Worm (Caenorhabditis elegans) whole organism, L2 larva: ENCODE results near the gene npr-7.
A peak's percentile ranks its signal among the peaks of the same experiment; 100 is the strongest.

Experiments used
- F13H6.1 ChIP-seq: sonication (generic microtip); optimal IDR thresholded peaks from 2 replicates; lab custom pipeline; 2016; ENCODE audit warnings: missing genetic modification characterization, missing compliant biosample characterization
- R02D3.7 ChIP-seq: fragments of 150-350 bp; optimal IDR thresholded peaks from 2 replicates; lab custom pipeline; 2014; ENCODE audit warnings: missing biosample characterization, missing genetic modification characterization
- Y55F3AM.14 ChIP-seq: fragments of 200-800 bp; sonication (Bioruptor generic); optimal IDR thresholded peaks from 2 replicates; lab custom pipeline; 2018; ENCODE audit warnings: mild to moderate bottlenecking, missing genetic modification characterization, missing compliant biosample characterization
- alr-1 ChIP-seq: fragments of 150-350 bp; optimal IDR thresholded peaks from 2 replicates; lab custom pipeline; 2014; ENCODE audit warnings: missing biosample characterization, missing genetic modification characterization
- ceh-16 ChIP-seq: fragments of 150-350 bp; optimal IDR thresholded peaks from 2 replicates; lab custom pipeline; 2014; ENCODE audit warnings: missing biosample characterization, missing genetic modification characterization
- crh-2 ChIP-seq: sonication (generic microtip); optimal IDR thresholded peaks from 2 replicates; lab custom pipeline; 2017; ENCODE audit warnings: missing biosample characterization, missing genetic modification characterization
- dmd-4 ChIP-seq: sonication (generic microtip); optimal IDR thresholded peaks from 2 replicates; lab custom pipeline; 2017; ENCODE audit warnings: missing biosample characterization, missing genetic modification characterization
- fos-1 ChIP-seq: fragments of 150-350 bp; optimal IDR thresholded peaks from 2 replicates; lab custom pipeline; 2014; ENCODE audit warnings: missing biosample characterization, missing genetic modification characterization
- lin-11 ChIP-seq: fragments of 150-350 bp; sonication (generic microtip); optimal IDR thresholded peaks from 2 replicates; lab custom pipeline; 2014; ENCODE audit warnings: missing biosample characterization, missing genetic modification characterization, inconsistent platforms, mixed read lengths
- lin-13 ChIP-seq: fragments of 150-350 bp; optimal IDR thresholded peaks from 2 replicates; lab custom pipeline; 2014; ENCODE audit warnings: missing biosample characterization, missing genetic modification reagents, missing genetic modification characterization
- lsy-2 ChIP-seq, 2 experiments: fragments of 150-350 bp in 1 of 2; sonication (generic microtip) in 1 of 2; optimal IDR thresholded peaks; 2 replicates each; lab custom pipeline; 2014 to 2017; ENCODE audit warnings: missing biosample characterization in 2 of 2, missing genetic modification characterization in 2 of 2
- mab-5 ChIP-seq: fragments of 150-350 bp; optimal IDR thresholded peaks from 2 replicates; lab custom pipeline; 2014; ENCODE audit warnings: missing biosample characterization, missing genetic modification characterization
- mbf-1 ChIP-seq: sonication (generic microtip); optimal IDR thresholded peaks from 2 replicates; lab custom pipeline; 2017; ENCODE audit warnings: missing biosample characterization, missing genetic modification characterization
- mdl-1 ChIP-seq, 2 experiments: fragments of 150-350 bp in 1 of 2; sonication (generic microtip) in 1 of 2; optimal IDR thresholded peaks; 2 replicates each; lab custom pipeline; 2017; ENCODE audit warnings: missing biosample characterization in 2 of 2, missing genetic modification characterization in 2 of 2
- nhr-10 ChIP-seq: sonication (generic microtip); optimal IDR thresholded peaks from 2 replicates; lab custom pipeline; 2017; ENCODE audit warnings: missing biosample characterization, missing genetic modification characterization
- nhr-11 ChIP-seq: fragments of 150-350 bp; optimal IDR thresholded peaks from 2 replicates; lab custom pipeline; 2014; ENCODE audit warnings: missing biosample characterization, missing genetic modification characterization
- nhr-12 ChIP-seq: fragments of 150-350 bp; optimal IDR thresholded peaks from 2 replicates; lab custom pipeline; 2014; ENCODE audit warnings: missing biosample characterization, missing genetic modification characterization
- nhr-129 ChIP-seq: fragments of 150-350 bp; optimal IDR thresholded peaks from 2 replicates; lab custom pipeline; 2014; ENCODE audit warnings: missing biosample characterization, missing genetic modification characterization
- nhr-21 ChIP-seq: fragments of 150-350 bp; optimal IDR thresholded peaks from 2 replicates; lab custom pipeline; 2014; ENCODE audit warnings: missing biosample characterization, missing genetic modification characterization
- nhr-23 ChIP-seq: fragments of 150-350 bp; optimal IDR thresholded peaks from 2 replicates; lab custom pipeline; 2014; ENCODE audit warnings: missing biosample characterization, missing genetic modification reagents, missing genetic modification characterization
- nhr-237 ChIP-seq: fragments of 150-350 bp; optimal IDR thresholded peaks from 2 replicates; lab custom pipeline; 2014; ENCODE audit warnings: missing biosample characterization, missing genetic modification characterization
- nhr-25 ChIP-seq: fragments of 150-350 bp; sonication (generic microtip); optimal IDR thresholded peaks from 3 replicates; lab custom pipeline; 2014; ENCODE audit warnings: missing biosample characterization, missing genetic modification characterization
- nhr-77 ChIP-seq: fragments of 150-350 bp; optimal IDR thresholded peaks from 2 replicates; lab custom pipeline; 2014; ENCODE audit warnings: missing biosample characterization, missing genetic modification characterization
- skn-1 ChIP-seq: sonication (generic microtip); optimal IDR thresholded peaks from 2 replicates; lab custom pipeline; 2017; ENCODE audit warnings: missing biosample characterization, missing genetic modification characterization
- sma-3 ChIP-seq: sonication (generic microtip); optimal IDR thresholded peaks from 2 replicates; lab custom pipeline; 2016; ENCODE audit warnings: missing genetic modification reagents, missing genetic modification characterization, missing compliant biosample characterization
- sma-9 ChIP-seq, 2 experiments: fragments of 150-350 bp in 1 of 2; sonication (generic microtip) in 1 of 2; optimal IDR thresholded peaks; 2 replicates each; lab custom pipeline; 2014 to 2016; ENCODE audit warnings: missing genetic modification characterization in 2 of 2, mild to moderate bottlenecking in 1 of 2, missing biosample characterization in 1 of 2, missing compliant biosample characterization in 1 of 2, missing genetic modification reagents in 1 of 2, moderate library complexity in 1 of 2
- unc-39 ChIP-seq: fragments of 150-350 bp; optimal IDR thresholded peaks from 2 replicates; lab custom pipeline; 2014; ENCODE audit warnings: missing biosample characterization, missing genetic modification characterization
- unc-55 ChIP-seq: fragments of 150-350 bp; sonication (generic microtip); optimal IDR thresholded peaks from 3 replicates; lab custom pipeline; 2014; ENCODE audit warnings: missing biosample characterization, missing genetic modification reagents, missing genetic modification characterization
- unc-62 ChIP-seq: fragments of 150-350 bp; optimal IDR thresholded peaks from 2 replicates; lab custom pipeline; 2014; ENCODE audit warnings: missing biosample characterization, missing genetic modification reagents, missing genetic modification characterization
- zag-1 ChIP-seq: fragments of 150-350 bp; optimal IDR thresholded peaks from 2 replicates; lab custom pipeline; 2014; ENCODE audit warnings: missing biosample characterization, missing genetic modification characterization
- ztf-1 ChIP-seq: fragments of 200-800 bp; sonication (Bioruptor generic); conservative IDR thresholded peaks from 2 replicates; pipeline ENCODE4 v1.3.6; 2022; ENCODE audit warnings: missing genetic modification characterization, missing compliant biosample characterization
- ztf-11 ChIP-seq: sonication (generic microtip); optimal IDR thresholded peaks from 2 replicates; lab custom pipeline; 2017; ENCODE audit warnings: missing biosample characterization, missing genetic modification characterization
- ztf-4 ChIP-seq: fragments of 150-350 bp; optimal IDR thresholded peaks from 2 replicates; lab custom pipeline; 2014; ENCODE audit warnings: missing biosample characterization, missing genetic modification characterization

The npr-7 gene

ce11 chrX:9278653-9279052, 40.3 kb downstream of the npr-7 start, which contains the start of gene B0416.4:
Gene B0416.4 (plus strand): TSS chrX:9278953.
- TF ChIP-seq unc-55 (GFP tag; lab: Kevin White, UChicago): no peak
- TF ChIP-seq sma-3 (GFP tag; lab: Kevin White, UChicago): no peak
- TF ChIP-seq unc-39 (tag; lab: Kevin White, UChicago): no peak
- no peak for TF ChIP-seq ztf-11 (tag; lab: Kevin White, UChicago)
- TF ChIP-seq nhr-237 (tag; lab: Kevin White, UChicago): no peak
- TF ChIP-seq nhr-11 (tag; lab: Kevin White, UChicago): no peak
- TF ChIP-seq mbf-1: no peak
- no peak for TF ChIP-seq ceh-16
- TF ChIP-seq ztf-4 (tag; lab: Kevin White, UChicago): no peak
- TF ChIP-seq lin-11: no peak
- no peak for TF ChIP-seq ztf-1 (GFP tag; lab: Robert Waterston, UW)
- no peak for TF ChIP-seq alr-1 (tag; lab: Kevin White, UChicago)
- TF ChIP-seq nhr-21 (tag; lab: Kevin White, UChicago): no peak
- TF ChIP-seq nhr-77 (tag; lab: Kevin White, UChicago): no peak
- TF ChIP-seq lin-13: no peak
- no peak for TF ChIP-seq sma-9 (GFP tag; optimal IDR thresholded peaks at IDR 0.05; lab: Kevin White, UChicago)
- no peak for TF ChIP-seq sma-9 (tag; optimal IDR thresholded peaks at IDR 0.05; lab: Kevin White, UChicago)
- no peak for TF ChIP-seq nhr-23 (tag; lab: Kevin White, UChicago)
- TF ChIP-seq nhr-25 (tag; lab: Kevin White, UChicago): no peak

- TF ChIP-seq F13H6.1 (tag; lab: Kevin White, UChicago) (no peak), nhr-129 (tag; lab: Kevin White, UChicago) (no peak), ztf-4 (tag; lab: Kevin White, UChicago) (no peak), skn-1 (no peak), fos-1 (no peak), Y55F3AM.14 (GFP tag; lab: Kevin White, UChicago) (no peak), mdl-1 (tag; optimal IDR thresholded peaks at IDR 0.05; lab: Kevin White, UChicago) (no peak), nhr-10 (tag; lab: Kevin White, UChicago) (no peak), ztf-11 (tag; lab: Kevin White, UChicago) (no peak), lsy-2 (tag; optimal IDR thresholded peaks at IDR 0.05; lab: Kevin White, UChicago) (no peak), zag-1 (no peak), mbf-1 (no peak), sma-9 (GFP tag; optimal IDR thresholded peaks at IDR 0.05; lab: Kevin White, UChicago) (no peak), sma-9 (tag; optimal IDR thresholded peaks at IDR 0.05; lab: Kevin White, UChicago) (no peak), nhr-11 (tag; lab: Kevin White, UChicago) (no peak), unc-55 (GFP tag; lab: Kevin White, UChicago) (no peak), ztf-1 (GFP tag; lab: Robert Waterston, UW) (no peak)
Measured at ce11 chrX:9274574-9274973, 44.4 kb downstream of the npr-7 start, which contains the start of gene B0416.10. Gene B0416.10 (minus strand): TSS chrX:9274674.

ce11 chrX:9271886-9272285, 47.1 kb downstream of the npr-7 start:
- peak; percentile 89 for TF ChIP-seq fos-1
- TF ChIP-seq dmd-4 (tag; lab: Kevin White, UChicago): no peak
- no peak for TF ChIP-seq mdl-1 (tag; optimal IDR thresholded peaks at IDR 0.05; lab: Kevin White, UChicago)
- peak; percentile 62 for TF ChIP-seq sma-9 (GFP tag; optimal IDR thresholded peaks at IDR 0.05; lab: Kevin White, UChicago)
- TF ChIP-seq sma-9 (tag; optimal IDR thresholded peaks at IDR 0.05; lab: Kevin White, UChicago): no peak
- TF ChIP-seq crh-2 (tag; lab: Kevin White, UChicago): peak; percentile 46
- no peak for TF ChIP-seq zag-1
- TF ChIP-seq nhr-21 (tag; lab: Kevin White, UChicago): no peak
- TF ChIP-seq nhr-10 (tag; lab: Kevin White, UChicago): no peak
- no peak for TF ChIP-seq sma-3 (GFP tag; lab: Kevin White, UChicago)
- no peak for TF ChIP-seq mab-5 (tag; lab: Kevin White, UChicago)
- TF ChIP-seq, all 48 proteins: peak for 3

- TF ChIP-seq lin-13 (no peak), R02D3.7 (tag; lab: Kevin White, UChicago) (no peak), nhr-12 (tag; lab: Kevin White, UChicago) (no peak), unc-62 (no peak), unc-39 (tag; lab: Kevin White, UChicago) (no peak), Y55F3AM.14 (GFP tag; lab: Kevin White, UChicago) (no peak), sma-9 (GFP tag; optimal IDR thresholded peaks at IDR 0.05; lab: Kevin White, UChicago) (no peak), sma-9 (tag; optimal IDR thresholded peaks at IDR 0.05; lab: Kevin White, UChicago) (no peak), unc-55 (GFP tag; lab: Kevin White, UChicago) (peak; percentile 9)
Measured at ce11 chrX:9270753-9271152, 48.2 kb downstream of the npr-7 start, which contains the start of gene B0416.5. Gene B0416.5 (minus strand): TSS chrX:9270853.
